Fruit fly (Drosophila melanogaster) whole organism, embryonic: ENCODE data around the gene tho2.

Experiments used
- ATbp ChIP-seq: fragments of 200-800 bp; sonication (Bioruptor generic); optimal IDR thresholded peaks from 2 replicates; lab custom pipeline; 2017; ENCODE audit warnings: missing biosample characterization, mild to moderate bottlenecking, missing genetic modification characterization, missing genetic modification reagents
- Asciz ChIP-seq: fragments of 200-800 bp; sonication (Bioruptor generic); optimal IDR thresholded peaks from 2 replicates; lab custom pipeline; 2017; ENCODE audit warnings: missing biosample characterization, mild to moderate bottlenecking, missing genetic modification characterization, missing genetic modification reagents
- Atf-2 ChIP-seq: fragments of 200-800 bp; sonication (Bioruptor generic); optimal IDR thresholded peaks from 2 replicates; lab custom pipeline; 2016; ENCODE audit warnings: missing biosample characterization, missing genetic modification characterization
- BEAF-32 ChIP-seq: fragments of 200-800 bp; sonication (Bioruptor generic); optimal IDR thresholded peaks from 3 replicates; lab custom pipeline; 2017; ENCODE audit warnings: missing biosample characterization, missing genetic modification characterization, mild to moderate bottlenecking, moderate library complexity, missing genetic modification reagents
- CG10959 ChIP-seq: fragments of 200-800 bp; sonication (Bioruptor generic); IDR thresholded peaks from 2 replicates; pipeline ENCODE4 v1.3.6; 2022; ENCODE audit warnings: missing biosample characterization, missing genetic modification characterization
- CG12071 ChIP-seq: fragments of 200-800 bp; sonication (Bioruptor generic); optimal IDR thresholded peaks from 3 replicates; lab custom pipeline; 2018; ENCODE audit warnings: missing biosample characterization, mild to moderate bottlenecking, missing genetic modification characterization
- CG13123 ChIP-seq: fragments of 200-800 bp; sonication (Bioruptor generic); optimal IDR thresholded peaks from 2 replicates; lab custom pipeline; 2016; ENCODE audit warnings: missing biosample characterization, missing genetic modification characterization
- CG15073 ChIP-seq: fragments of 200-800 bp; sonication (Bioruptor generic); optimal IDR thresholded peaks from 2 replicates; lab custom pipeline; 2016; ENCODE audit warnings: missing biosample characterization, missing genetic modification characterization
- CG18619 ChIP-seq: fragments of 200-800 bp; sonication (Bioruptor generic); optimal IDR thresholded peaks from 3 replicates; lab custom pipeline; 2017; ENCODE audit warnings: missing biosample characterization, mild to moderate bottlenecking, missing genetic modification characterization
- CG2202 ChIP-seq: fragments of 200-800 bp; sonication (Bioruptor generic); optimal IDR thresholded peaks from 2 replicates; lab custom pipeline; 2018; ENCODE audit warnings: missing biosample characterization, mild to moderate bottlenecking, missing genetic modification characterization
- CG30403 ChIP-seq: fragments of 200-800 bp; sonication (Bioruptor generic); optimal IDR thresholded peaks from 3 replicates; lab custom pipeline; 2016; ENCODE audit warnings: missing biosample characterization, missing genetic modification characterization
- CG33557 ChIP-seq: fragments of 200-800 bp; sonication (Bioruptor generic); optimal IDR thresholded peaks from 2 replicates; lab custom pipeline; 2019; ENCODE audit warnings: missing biosample characterization, mild to moderate bottlenecking, missing genetic modification characterization, moderate library complexity
- CG34224 ChIP-seq: fragments of 200-800 bp; sonication (Bioruptor generic); IDR thresholded peaks from 3 replicates; pipeline ENCODE4 v1.3.6; 2022; ENCODE audit warnings: missing biosample characterization, missing genetic modification characterization; ENCODE audit not compliant: partially characterized antibody
- CG43689 ChIP-seq: fragments of 200-800 bp; sonication (Bioruptor generic); IDR thresholded peaks from 2 replicates; pipeline ENCODE4 v1.3.6; 2022; ENCODE audit warnings: missing biosample characterization, missing genetic modification characterization
- CG8478 ChIP-seq: fragments of >200 bp; optimal IDR thresholded peaks from 2 replicates; lab custom pipeline; 2018
- Dbx ChIP-seq: fragments of 200-800 bp; sonication (Bioruptor generic); IDR thresholded peaks from 3 replicates; pipeline ENCODE4 v1.3.6; 2022; ENCODE audit warnings: missing biosample characterization, missing genetic modification characterization
- Ets97D ChIP-seq: fragments of 200-800 bp; sonication (Bioruptor generic); optimal IDR thresholded peaks from 3 replicates; lab custom pipeline; 2016; ENCODE audit warnings: missing biosample characterization, missing genetic modification characterization
- Fer3 ChIP-seq: fragments of 200-800 bp; sonication (Bioruptor generic); optimal IDR thresholded peaks from 2 replicates; lab custom pipeline; 2018; ENCODE audit warnings: missing biosample characterization, mild to moderate bottlenecking, missing genetic modification characterization, moderate library complexity
- MBD-R2 ChIP-seq: fragments of 200-800 bp; sonication (Bioruptor generic); IDR thresholded peaks from 2 replicates; pipeline ENCODE4 v1.3.6; 2022; ENCODE audit warnings: missing biosample characterization, missing genetic modification characterization
- Nf-YC ChIP-seq: fragments of 200-800 bp; optimal IDR thresholded peaks from 3 replicates; lab custom pipeline; 2019; ENCODE audit warnings: missing biosample characterization, mild to moderate bottlenecking, missing genetic modification characterization, moderate library complexity
- Opbp ChIP-seq: fragments of 200-800 bp; sonication (Bioruptor generic); IDR thresholded peaks from 3 replicates; pipeline ENCODE4 v1.3.6; 2022; ENCODE audit warnings: missing biosample characterization, missing genetic modification characterization; ENCODE audit not compliant: partially characterized antibody
- Side ChIP-seq: fragments of 200-800 bp; sonication (Bioruptor generic); optimal IDR thresholded peaks from 2 replicates; lab custom pipeline; 2016; ENCODE audit warnings: missing biosample characterization, missing genetic modification characterization
- Tbp ChIP-seq: fragments of >200 bp; optimal IDR thresholded peaks from 2 replicates; lab custom pipeline; 2018; ENCODE audit warnings: missing biosample characterization, missing genetic modification characterization
- Xbp1 ChIP-seq: fragments of 200-800 bp; sonication (Bioruptor generic); optimal IDR thresholded peaks from 3 replicates; lab custom pipeline; 2016; ENCODE audit warnings: missing biosample characterization, mild to moderate bottlenecking, missing genetic modification characterization
- bcd ChIP-seq: fragments of 200-800 bp; sonication (Bioruptor generic); optimal IDR thresholded peaks from 2 replicates; lab custom pipeline; 2017; ENCODE audit warnings: missing biosample characterization, mild to moderate bottlenecking, missing genetic modification characterization
- cg ChIP-seq: fragments of 200-800 bp; sonication (Bioruptor generic); optimal IDR thresholded peaks from 3 replicates; lab custom pipeline; 2019; ENCODE audit warnings: missing biosample characterization, mild to moderate bottlenecking, missing genetic modification characterization, moderate library complexity
- crol ChIP-seq: fragments of 200-800 bp; sonication (Bioruptor generic); IDR thresholded peaks from 2 replicates; pipeline ENCODE4 v1.3.6; 2022; ENCODE audit warnings: missing biosample characterization, missing genetic modification characterization
- dm ChIP-seq: fragments of 200-800 bp; sonication (Bioruptor generic); optimal IDR thresholded peaks from 3 replicates; lab custom pipeline; 2016; ENCODE audit warnings: missing biosample characterization, missing genetic modification characterization
- dpn ChIP-seq, 2 experiments: fragments of 200-800 bp; sonication (Bioruptor generic); optimal IDR thresholded peaks; 3 replicates each; lab custom pipeline; 2016; ENCODE audit warnings: missing biosample characterization in 2 of 2, missing genetic modification characterization in 2 of 2
- ewg ChIP-seq: fragments of 200-800 bp; sonication (Bioruptor generic); optimal IDR thresholded peaks from 3 replicates; lab custom pipeline; 2017; ENCODE audit warnings: mild to moderate bottlenecking, missing biosample characterization, missing genetic modification reagents, missing genetic modification characterization
- ftz-f1 ChIP-seq: fragments of 200-800 bp; sonication (Bioruptor generic); optimal IDR thresholded peaks from 2 replicates; lab custom pipeline; 2016; ENCODE audit warnings: missing biosample characterization, missing genetic modification characterization
- fu2 ChIP-seq: fragments of 200-800 bp; sonication (Bioruptor generic); optimal IDR thresholded peaks from 2 replicates; lab custom pipeline; 2016; ENCODE audit warnings: missing biosample characterization, missing genetic modification characterization
- ind ChIP-seq: fragments of 200-800 bp; sonication (Bioruptor generic); optimal IDR thresholded peaks from 3 replicates; lab custom pipeline; 2016; ENCODE audit warnings: missing biosample characterization, missing genetic modification characterization
- kah ChIP-seq: fragments of 200-800 bp; sonication (Bioruptor generic); optimal IDR thresholded peaks from 2 replicates; lab custom pipeline; 2018; ENCODE audit warnings: missing biosample characterization, mild to moderate bottlenecking, missing genetic modification characterization
- kni ChIP-seq: fragments of 200-800 bp; sonication (Bioruptor generic); optimal IDR thresholded peaks from 3 replicates; lab custom pipeline; 2017; ENCODE audit warnings: mild to moderate bottlenecking, missing biosample characterization, missing genetic modification reagents, missing genetic modification characterization
- lab ChIP-seq: fragments of 200-800 bp; sonication (Bioruptor generic); optimal IDR thresholded peaks from 3 replicates; lab custom pipeline; 2017; ENCODE audit warnings: missing biosample characterization, missing genetic modification characterization, mild to moderate bottlenecking, moderate library complexity, missing genetic modification reagents
- onecut ChIP-seq: fragments of 200-800 bp; sonication (Bioruptor generic); IDR thresholded peaks from 2 replicates; pipeline ENCODE4 v1.3.6; 2022; ENCODE audit warnings: missing biosample characterization, missing genetic modification characterization
- pan ChIP-seq, 4 experiments: fragments of >200 bp in 3 of 4; fragments of 200-800 bp in 1 of 4; sonication (Bioruptor generic) in 1 of 4; optimal IDR thresholded peaks in 3 of 4; IDR thresholded peaks in 1 of 4; 2 replicates each; pipeline versions ENCODE4 v1.3.6 to Lab custom; 2017 to 2022; ENCODE audit warnings: missing biosample characterization in 2 of 4, missing genetic modification characterization in 2 of 4, mixed read lengths in 1 of 4
- prd ChIP-seq, 3 experiments: fragments of >200 bp in 2 of 3; fragments of 200-800 bp in 1 of 3; sonication (Bioruptor generic) in 1 of 3; optimal IDR thresholded peaks in 2 of 3; IDR thresholded peaks in 1 of 3; 2 replicates in 2 of 3; 3 replicates in 1 of 3; pipeline versions ENCODE4 v1.3.6 to Lab custom; 2017 to 2022; ENCODE audit warnings: missing biosample characterization in 1 of 3, missing genetic modification characterization in 1 of 3
- repo ChIP-seq: fragments of 200-800 bp; sonication (Bioruptor generic); optimal IDR thresholded peaks from 2 replicates; lab custom pipeline; 2016; ENCODE audit warnings: missing biosample characterization, missing genetic modification characterization
- run ChIP-seq: fragments of 200-800 bp; sonication (Bioruptor generic); optimal IDR thresholded peaks from 3 replicates; lab custom pipeline; 2018; ENCODE audit warnings: missing biosample characterization, mild to moderate bottlenecking, missing genetic modification characterization
- salm ChIP-seq: fragments of 200-800 bp; sonication (Bioruptor generic); optimal IDR thresholded peaks from 2 replicates; lab custom pipeline; 2018; ENCODE audit warnings: missing biosample characterization, mild to moderate bottlenecking, missing genetic modification characterization
- schlank ChIP-seq: fragments of 200-800 bp; sonication (Bioruptor generic); optimal IDR thresholded peaks from 2 replicates; lab custom pipeline; 2018; ENCODE audit warnings: missing biosample characterization, mild to moderate bottlenecking, missing genetic modification characterization
- sens ChIP-seq: fragments of 200-800 bp; sonication (Bioruptor generic); peaks from one replicate; lab custom pipeline; 2016; ENCODE audit warnings: missing biosample characterization, missing genetic modification characterization
- tup ChIP-seq: fragments of 200-800 bp; sonication (Bioruptor generic); optimal IDR thresholded peaks from 2 replicates; lab custom pipeline; 2016; ENCODE audit warnings: missing biosample characterization, mild to moderate bottlenecking, missing genetic modification characterization, moderate library complexity
- unpg ChIP-seq: fragments of 200-800 bp; sonication (Bioruptor generic); optimal IDR thresholded peaks from 3 replicates; lab custom pipeline; 2018; ENCODE audit warnings: missing biosample characterization, mild to moderate bottlenecking, missing genetic modification characterization, moderate library complexity
- vfl ChIP-seq: fragments of 200-800 bp; sonication (Bioruptor generic); optimal IDR thresholded peaks from 2 replicates; lab custom pipeline; 2016; ENCODE audit warnings: missing biosample characterization, missing genetic modification characterization
- wdn ChIP-seq: fragments of 200-800 bp; sonication (Bioruptor generic); IDR thresholded peaks from 2 replicates; pipeline ENCODE4 v1.3.6; 2022; ENCODE audit warnings: missing biosample characterization, missing genetic modification characterization

The tho2 gene

DNA sequence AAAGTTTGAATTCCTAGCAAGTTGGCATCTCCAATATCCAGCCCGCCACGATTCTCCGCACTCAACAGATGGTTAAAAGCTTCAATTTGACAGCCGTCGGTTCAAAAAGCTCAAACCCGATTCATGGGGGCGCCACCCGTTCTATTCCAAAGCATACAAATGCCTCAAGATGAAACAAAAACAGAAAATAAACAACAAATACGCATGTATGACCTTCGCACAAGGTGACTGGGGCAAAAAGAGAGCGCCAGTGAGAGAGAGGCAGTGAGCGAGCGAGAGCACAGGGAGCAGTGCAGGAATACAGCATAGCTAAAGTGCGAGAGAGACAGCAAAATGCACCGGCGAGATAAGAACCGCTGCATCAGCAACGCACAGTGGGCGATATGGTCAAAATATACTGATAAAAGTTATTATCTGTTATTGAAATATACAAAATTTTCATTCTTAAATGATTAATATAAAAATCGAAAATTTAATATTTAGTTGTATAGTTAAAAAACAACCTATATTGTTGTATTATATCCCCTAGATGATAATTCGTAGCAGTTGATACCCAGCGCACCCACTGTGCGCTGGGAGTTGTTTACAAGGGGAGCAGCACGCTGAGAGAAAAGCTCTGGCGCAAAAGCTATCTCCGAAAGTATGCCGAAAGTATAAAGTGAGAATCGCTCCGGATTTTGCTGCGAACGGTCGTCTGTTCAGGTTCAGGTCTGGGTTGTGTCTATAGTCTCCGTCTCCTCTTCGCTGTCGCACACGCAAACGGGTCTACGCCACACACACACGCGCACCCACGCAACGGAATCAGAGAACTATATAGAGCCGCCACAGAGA is 14.6 kb downstream of the tho2 start, which contains the start of gene Glyp (continued):
- TF ChIP-seq ftz-f1 = peak; percentile 99
- TF ChIP-seq dpn (GFP tag; optimal IDR thresholded peaks at IDR 0.05; lab: Kevin White, UChicago) = peak; percentile 61 to 96
- peak; percentile 98 for TF ChIP-seq bcd
- TF ChIP-seq CG15073 (GFP tag; lab: Kevin White, UChicago) = no peak
- TF ChIP-seq Ets97D (GFP tag; lab: Kevin White, UChicago) = peak; percentile 87
- TF ChIP-seq vfl (GFP tag; lab: Kevin White, UChicago) = peak; percentile 90
- peak; percentile 61 for TF ChIP-seq CG8478 (lab: Kevin White, UChicago)
- no peak for TF ChIP-seq Tbp (GFP tag; lab: Kevin White, UChicago)
- TF ChIP-seq CG33557 (GFP tag; lab: Kevin White, UChicago) = peak; percentile 89
- peak; percentile 66 for TF ChIP-seq repo (GFP tag; lab: Kevin White, UChicago)
- peak; percentile 99 for TF ChIP-seq lab
- TF ChIP-seq CG13123 (GFP tag; lab: Kevin White, UChicago) = peak; percentile 84
- TF ChIP-seq ewg (GFP tag; lab: Kevin White, UChicago) = peak; percentile 92
- TF ChIP-seq prd (optimal IDR thresholded peaks at IDR 0.05; lab: Kevin White, UChicago) = no peak
- TF ChIP-seq prd (GFP tag; IDR thresholded peaks at IDR 0.05; lab: Robert Waterston, UW) = peak; percentile 96
- TF ChIP-seq Nf-YC (tag; lab: Kevin White, UChicago) = peak; percentile 92
- peak; percentile 96 for TF ChIP-seq salm (tag; lab: Kevin White, UChicago)
- TF ChIP-seq tup (GFP tag; lab: Kevin White, UChicago) = peak; percentile 90
- TF ChIP-seq run (tag; lab: Kevin White, UChicago) = peak; percentile 94
- TF ChIP-seq Asciz = peak; percentile 97
- TF ChIP-seq Atf-2 (GFP tag; lab: Kevin White, UChicago) = peak; percentile 62
- peak; percentile 63 for TF ChIP-seq Side
- no peak; the same call in 2 of the 3 replicates for TF ChIP-seq CG34224 (GFP tag; lab: Robert Waterston, UW)
- TF ChIP-seq CG10959 (GFP tag; lab: Robert Waterston, UW) = peak; percentile 59; the same call in 1 of the 2 replicates
- peak; percentile 89 for TF ChIP-seq CG2202 (tag; lab: Kevin White, UChicago)
- TF ChIP-seq CG18619 (GFP tag; lab: Kevin White, UChicago) = peak; percentile 98
- peak; percentile 93 for TF ChIP-seq sens (GFP tag; lab: Kevin White, UChicago)
- peak; percentile 98 for TF ChIP-seq CG30403
- TF ChIP-seq dm (GFP tag; lab: Kevin White, UChicago) = peak; percentile 31
- TF ChIP-seq MBD-R2 (GFP tag; lab: Robert Waterston, UW) = peak; percentile 91
- TF ChIP-seq CG43689 = peak; percentile 73
- peak; percentile 95 for TF ChIP-seq ind (GFP tag; lab: Kevin White, UChicago)
- peak; percentile 97 for TF ChIP-seq Dbx (GFP tag; lab: Robert Waterston, UW)
- TF ChIP-seq CG12071 (GFP tag; lab: Kevin White, UChicago) = peak; percentile 93
- TF ChIP-seq cg (GFP tag; lab: Kevin White, UChicago) = peak; percentile 28
- TF ChIP-seq ATbp = peak; percentile 98
- peak; percentile 96 for TF ChIP-seq Xbp1 (GFP tag; lab: Kevin White, UChicago)
- peak; percentile 13 for TF ChIP-seq BEAF-32
- peak; percentile 68 for TF ChIP-seq fu2 (GFP tag; lab: Kevin White, UChicago)
- TF ChIP-seq kni (GFP tag; lab: Kevin White, UChicago) = peak; percentile 90
- peak; percentile 89 for TF ChIP-seq schlank (tag; lab: Kevin White, UChicago)
- peak; percentile 98 for TF ChIP-seq unpg (GFP tag; lab: Kevin White, UChicago)
- TF ChIP-seq onecut (GFP tag; lab: Robert Waterston, UW) = peak; percentile 89
- no peak for TF ChIP-seq Opbp (GFP tag; lab: Robert Waterston, UW)
- TF ChIP-seq Fer3 = peak; percentile 97
- peak; percentile 53; the same call in 1 of the 2 replicates for TF ChIP-seq crol
- no peak for TF ChIP-seq pan (optimal IDR thresholded peaks at IDR 0.05; lab: Kevin White, UChicago)
- peak in 1 of 2 experiments; percentile 96 for TF ChIP-seq pan (GFP tag; optimal IDR thresholded peaks at IDR 0.05 in 1 of 2, IDR thresholded peaks at IDR 0.05 in 1 of 2)
- TF ChIP-seq wdn (GFP tag; lab: Robert Waterston, UW) = peak; percentile 96
- peak; percentile 77 for TF ChIP-seq kah (GFP tag; lab: Kevin White, UChicago)
